Worm (Caenorhabditis elegans) whole organism, early embryonic: ENCODE results near the gene T28H10.2.

Source experiments
- F13C5.2 ChIP-seq: sonication (generic microtip); optimal IDR thresholded peaks from 2 replicates; lab custom pipeline; 2017; ENCODE audit warnings: mild to moderate bottlenecking, missing genetic modification characterization, inconsistent platforms, missing compliant biosample characterization
- hmg-4 ChIP-seq: fragments of 200-800 bp; sonication (Bioruptor generic); optimal IDR thresholded peaks from 2 replicates; lab custom pipeline; 2018; ENCODE audit warnings: mild to moderate bottlenecking, missing genetic modification characterization, missing compliant biosample characterization
- tbx-11 ChIP-seq: fragments of 200-800 bp; sonication (Bioruptor generic); IDR thresholded peaks from 2 replicates; pipeline ENCODE4 v1.3.6; 2022; ENCODE audit warnings: missing genetic modification characterization, missing compliant biosample characterization
- tra-4 ChIP-seq: sonication (generic microtip); optimal IDR thresholded peaks from 2 replicates; lab custom pipeline; 2017; ENCODE audit warnings: missing genetic modification characterization, missing compliant biosample characterization

- TF ChIP-seq tra-4: no peak
- no peak for TF ChIP-seq F13C5.2 (tag; lab: Kevin White, UChicago)
- TF ChIP-seq tbx-11 (GFP tag; lab: Robert Waterston, UW): no peak
- no peak for TF ChIP-seq hmg-4 (GFP tag; lab: Kevin White, UChicago)
These were observed 37.4 kb downstream of the T28H10.2 start for ce11 chrV:12475360-12475759.
